Worm (Caenorhabditis elegans) whole organism, L2 larva: ENCODE results near the gene K02B7.3.

Source experiments
- sma-9 ChIP-seq, 2 experiments: fragments of 150-350 bp in 1 of 2; sonication (generic microtip) in 1 of 2; optimal IDR thresholded peaks; 2 replicates each; lab custom pipeline; 2014 to 2016; ENCODE audit warnings: missing genetic modification characterization in 2 of 2, mild to moderate bottlenecking in 1 of 2, missing biosample characterization in 1 of 2, missing compliant biosample characterization in 1 of 2, missing genetic modification reagents in 1 of 2, moderate library complexity in 1 of 2
- unc-55 ChIP-seq: fragments of 150-350 bp; sonication (generic microtip); optimal IDR thresholded peaks from 3 replicates; lab custom pipeline; 2014; ENCODE audit warnings: missing biosample characterization, missing genetic modification reagents, missing genetic modification characterization

Gene K02B7.3

ce11 chrII:14644465-14644864 lies 50.6 kb downstream of the K02B7.3 start:
- no peak for TF ChIP-seq sma-9 (GFP tag; optimal IDR thresholded peaks at IDR 0.05; lab: Kevin White, UChicago)
- no peak for TF ChIP-seq sma-9 (tag; optimal IDR thresholded peaks at IDR 0.05; lab: Kevin White, UChicago)
- peak; percentile 29 for TF ChIP-seq unc-55 (GFP tag; lab: Kevin White, UChicago)
